Fruit fly (Drosophila melanogaster) S2 (cell line): ENCODE results near the gene CG43246.

Source experiments
- CG8478 ChIP-seq: fragments of >200 bp; optimal IDR thresholded peaks from 2 replicates; lab custom pipeline; 2018
- CTCF ChIP-seq, 2 experiments: fragments of >200 bp; optimal IDR thresholded peaks; 2 replicates each; lab custom pipeline; 2018

CG43246 gene

dm6 chr3L:14546918-14547533 lies 10.6 kb downstream of the CG43246 start:
- TF ChIP-seq CG8478 (lab: Kevin White, UChicago) (no peak), CTCF (optimal IDR thresholded peaks at IDR 0.05; lab: Kevin White, UChicago) (no peak)

- no peak for TF ChIP-seq CG8478 (lab: Kevin White, UChicago)
- TF ChIP-seq CTCF (optimal IDR thresholded peaks at IDR 0.05; lab: Kevin White, UChicago), result no peak
These were observed 11.7 kb downstream of the CG43246 start for dm6 chr3L:14547811-14548765.

dm6 chr3L:14549215-14549614 lies 12.8 kb downstream of the CG43246 start:
- no peak for TF ChIP-seq CTCF (optimal IDR thresholded peaks at IDR 0.05; lab: Kevin White, UChicago)
- no peak for TF ChIP-seq CG8478 (lab: Kevin White, UChicago)

dm6 chr3L:14549958-14550357 lies 13.5 kb downstream of the CG43246 start:
- TF ChIP-seq CG8478 (lab: Kevin White, UChicago) (no peak), CTCF (optimal IDR thresholded peaks at IDR 0.05; lab: Kevin White, UChicago) (no peak)

- no peak for TF ChIP-seq CTCF (optimal IDR thresholded peaks at IDR 0.05; lab: Kevin White, UChicago)
- TF ChIP-seq CG8478 (lab: Kevin White, UChicago), result no peak
These were observed 14.5 kb downstream of the CG43246 start, which contains the start of gene Gbs-70E for dm6 chr3L:14550839-14551415. Gene Gbs-70E, minus strand, starts transcription at chr3L:14550975.

dm6 chr3L:14551621-14552020 lies 15.2 kb downstream of the CG43246 start:
- TF ChIP-seq CTCF (optimal IDR thresholded peaks at IDR 0.05; lab: Kevin White, UChicago), result no peak
- no peak for TF ChIP-seq CG8478 (lab: Kevin White, UChicago)

- TF ChIP-seq CTCF (optimal IDR thresholded peaks at IDR 0.05; lab: Kevin White, UChicago), result no peak
- TF ChIP-seq CG8478 (lab: Kevin White, UChicago), result no peak
These were observed 15.8 kb downstream of the CG43246 start for dm6 chr3L:14552041-14552924.

dm6 chr3L:14552925-14553239 lies 16.4 kb downstream of the CG43246 start:
- TF ChIP-seq CTCF (optimal IDR thresholded peaks at IDR 0.05; lab: Kevin White, UChicago) (no peak), CG8478 (lab: Kevin White, UChicago) (no peak)

dm6 chr3L:14553891-14554303 lies 17.5 kb downstream of the CG43246 start:
- no peak for TF ChIP-seq CTCF (optimal IDR thresholded peaks at IDR 0.05; lab: Kevin White, UChicago)
- no peak for TF ChIP-seq CG8478 (lab: Kevin White, UChicago)

- TF ChIP-seq CG8478 (lab: Kevin White, UChicago) (no peak), CTCF (optimal IDR thresholded peaks at IDR 0.05; lab: Kevin White, UChicago) (no peak)
These were observed 18.6 kb downstream of the CG43246 start for dm6 chr3L:14555052-14555451.

dm6 chr3L:14556177-14556576 lies 19.7 kb downstream of the CG43246 start:
- TF ChIP-seq CG8478 (lab: Kevin White, UChicago), result no peak
- no peak for TF ChIP-seq CTCF (optimal IDR thresholded peaks at IDR 0.05; lab: Kevin White, UChicago)

dm6 chr3L:14556774-14557741 lies 20.6 kb downstream of the CG43246 start:
- TF ChIP-seq CTCF (optimal IDR thresholded peaks at IDR 0.05; lab: Kevin White, UChicago) (no peak), CG8478 (lab: Kevin White, UChicago) (no peak)

dm6 chr3L:14558018-14558417 lies 21.6 kb downstream of the CG43246 start:
- TF ChIP-seq CTCF (optimal IDR thresholded peaks at IDR 0.05; lab: Kevin White, UChicago), result no peak
- no peak for TF ChIP-seq CG8478 (lab: Kevin White, UChicago)
